Fruit fly (Drosophila melanogaster) whole organism, adult: ENCODE results near the gene CG17752.

Source experiments
- CG11617 ChIP-seq: fragments of 200-800 bp; sonication (Bioruptor generic); optimal IDR thresholded peaks from 2 replicates; lab custom pipeline; 2017; ENCODE audit warnings: mild to moderate bottlenecking, missing biosample characterization, missing genetic modification reagents, missing genetic modification characterization
- CG12768 ChIP-seq: fragments of 200-800 bp; sonication (Bioruptor generic); optimal IDR thresholded peaks from 2 replicates; lab custom pipeline; 2017; ENCODE audit warnings: missing biosample characterization, missing genetic modification characterization, mild to moderate bottlenecking, moderate library complexity, missing genetic modification reagents
- CG14711 ChIP-seq: fragments of 200-800 bp; sonication (Bioruptor generic); optimal IDR thresholded peaks from 2 replicates; lab custom pipeline; 2018; ENCODE audit warnings: missing biosample characterization, mild to moderate bottlenecking, missing genetic modification characterization, moderate library complexity
- CG1620 ChIP-seq: fragments of 200-800 bp; sonication (Bioruptor generic); optimal IDR thresholded peaks from 2 replicates; lab custom pipeline; 2016; ENCODE audit warnings: missing biosample characterization, missing genetic modification characterization
- CG33017 ChIP-seq: fragments of 200-800 bp; sonication (Bioruptor generic); optimal IDR thresholded peaks from 2 replicates; lab custom pipeline; 2018; ENCODE audit warnings: missing biosample characterization, mild to moderate bottlenecking, missing genetic modification characterization, moderate library complexity
- CG5204 ChIP-seq: fragments of 200-800 bp; sonication (Bioruptor generic); optimal IDR thresholded peaks from 2 replicates; lab custom pipeline; 2016; ENCODE audit warnings: missing biosample characterization, missing genetic modification characterization
- CG7045 ChIP-seq: fragments of 200-800 bp; sonication (Bioruptor generic); optimal IDR thresholded peaks from 2 replicates; lab custom pipeline; 2017; ENCODE audit warnings: missing biosample characterization, mild to moderate bottlenecking, missing genetic modification characterization
- CG7101 ChIP-seq: fragments of 200-800 bp; sonication (Bioruptor generic); optimal IDR thresholded peaks from 2 replicates; lab custom pipeline; 2018; ENCODE audit warnings: missing biosample characterization, mild to moderate bottlenecking, missing genetic modification characterization, moderate library complexity
- Clk ChIP-seq: fragments of 200-800 bp; sonication (Bioruptor generic); optimal IDR thresholded peaks from 2 replicates; lab custom pipeline; 2017; ENCODE audit warnings: missing biosample characterization, missing genetic modification characterization
- Crg-1 ChIP-seq: fragments of 200-800 bp; sonication (Bioruptor generic); optimal IDR thresholded peaks from 2 replicates; lab custom pipeline; 2016; ENCODE audit warnings: missing biosample characterization, missing genetic modification characterization
- Hr96 ChIP-seq: fragments of 200-800 bp; sonication (Bioruptor generic); optimal IDR thresholded peaks from 2 replicates; lab custom pipeline; 2016; ENCODE audit warnings: missing biosample characterization, missing genetic modification characterization
- Mnt ChIP-seq: fragments of 200-800 bp; sonication (Bioruptor generic); optimal IDR thresholded peaks from 2 replicates; lab custom pipeline; 2016; ENCODE audit warnings: missing biosample characterization, mild to moderate bottlenecking, missing genetic modification characterization
- bab1 ChIP-seq: fragments of 200-800 bp; sonication (Bioruptor generic); optimal IDR thresholded peaks from 3 replicates; lab custom pipeline; 2019; ENCODE audit warnings: missing biosample characterization, mild to moderate bottlenecking, missing genetic modification characterization, moderate library complexity
- cic ChIP-seq: fragments of 200-800 bp; sonication (Bioruptor generic); optimal IDR thresholded peaks from 2 replicates; lab custom pipeline; 2017; ENCODE audit warnings: missing biosample characterization, mild to moderate bottlenecking, missing genetic modification characterization, moderate library complexity
- cnc ChIP-seq, 2 experiments: fragments of >200 bp; optimal IDR thresholded peaks; 2 replicates each; lab custom pipeline; 2017
- kay ChIP-seq: fragments of 200-800 bp; sonication (Bioruptor generic); peaks from one replicate; lab custom pipeline; 2016; ENCODE audit warnings: missing biosample characterization, missing genetic modification characterization, borderline replicate concordance
- ovo ChIP-seq: fragments of 200-800 bp; sonication (Bioruptor generic); optimal IDR thresholded peaks from 2 replicates; lab custom pipeline; 2016; ENCODE audit warnings: missing biosample characterization, missing genetic modification characterization
- pad ChIP-seq: fragments of 200-800 bp; sonication (Bioruptor generic); optimal IDR thresholded peaks from 3 replicates; lab custom pipeline; 2017; ENCODE audit warnings: missing biosample characterization, missing genetic modification characterization, mild to moderate bottlenecking, moderate library complexity, missing genetic modification reagents
- tj ChIP-seq: fragments of 200-800 bp; sonication (Bioruptor generic); optimal IDR thresholded peaks from 3 replicates; lab custom pipeline; 2017; ENCODE audit warnings: missing biosample characterization, mild to moderate bottlenecking, missing genetic modification characterization, moderate library complexity
- toe ChIP-seq: fragments of 200-800 bp; sonication (Bioruptor generic); optimal IDR thresholded peaks from 2 replicates; lab custom pipeline; 2016; ENCODE audit warnings: missing biosample characterization, missing genetic modification characterization

The CG17752 gene

DNA sequence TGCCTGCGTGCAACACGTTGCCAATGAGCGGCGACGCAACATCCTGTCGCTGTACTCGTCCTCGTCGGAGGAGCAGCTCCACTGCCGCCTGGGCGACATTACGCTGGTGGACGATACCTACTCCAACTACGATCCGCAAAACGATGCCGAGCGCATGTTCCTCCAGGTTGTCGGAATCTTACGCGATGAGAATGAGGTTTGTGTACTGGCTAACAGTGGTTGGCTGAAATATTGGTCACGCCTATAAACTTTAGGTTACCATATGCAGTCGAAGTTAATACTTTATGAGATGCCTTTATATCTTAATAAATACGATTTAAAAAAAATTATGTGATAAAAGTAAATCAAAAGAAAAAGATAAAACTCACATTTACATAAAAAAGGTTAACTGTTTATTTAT is 23.7 kb upstream of the CG17752 start:
- TF ChIP-seq Crg-1 (GFP tag; lab: Kevin White, UChicago) (no peak), ovo (GFP tag; lab: Kevin White, UChicago) (no peak), CG7101 (no peak), cic (GFP tag; lab: Kevin White, UChicago) (no peak), Mnt (no peak), kay (no peak), CG11617 (GFP tag; lab: Kevin White, UChicago) (no peak), cnc (optimal IDR thresholded peaks at IDR 0.05; lab: Kevin White, UChicago) (no peak), CG12768 (GFP tag; lab: Kevin White, UChicago) (no peak), CG5204 (GFP tag; lab: Kevin White, UChicago) (no peak), Hr96 (GFP tag; lab: Kevin White, UChicago) (no peak), CG1620 (GFP tag; lab: Kevin White, UChicago) (no peak), bab1 (GFP tag; lab: Kevin White, UChicago) (no peak), CG33017 (tag; lab: Kevin White, UChicago) (no peak), Clk (GFP tag; lab: Kevin White, UChicago) (no peak), CG7045 (GFP tag; lab: Kevin White, UChicago) (no peak), toe (GFP tag; lab: Kevin White, UChicago) (no peak), tj (GFP tag; lab: Kevin White, UChicago) (no peak)

DNA sequence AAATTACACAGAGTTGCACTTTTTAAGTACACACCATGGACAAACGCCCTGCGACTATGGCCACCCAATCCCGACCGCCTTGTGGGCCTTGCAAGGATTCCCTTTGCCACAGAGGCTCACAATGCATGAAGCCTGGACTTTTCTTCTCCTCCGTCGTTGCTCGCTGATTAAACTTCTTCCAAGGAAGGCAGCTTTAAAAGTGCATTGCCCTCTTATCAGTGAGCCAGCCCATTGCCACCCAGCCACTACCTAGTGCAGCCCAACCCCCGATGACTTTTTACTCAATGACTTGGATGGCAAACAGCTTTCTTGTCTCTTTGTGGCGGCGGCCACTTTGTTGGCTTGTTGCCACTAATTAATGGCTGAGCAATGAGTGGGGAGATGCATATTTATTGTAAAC is 22.4 kb upstream of the CG17752 start:
- TF ChIP-seq CG1620 (GFP tag; lab: Kevin White, UChicago) (no peak), CG7045 (GFP tag; lab: Kevin White, UChicago) (no peak)

DNA sequence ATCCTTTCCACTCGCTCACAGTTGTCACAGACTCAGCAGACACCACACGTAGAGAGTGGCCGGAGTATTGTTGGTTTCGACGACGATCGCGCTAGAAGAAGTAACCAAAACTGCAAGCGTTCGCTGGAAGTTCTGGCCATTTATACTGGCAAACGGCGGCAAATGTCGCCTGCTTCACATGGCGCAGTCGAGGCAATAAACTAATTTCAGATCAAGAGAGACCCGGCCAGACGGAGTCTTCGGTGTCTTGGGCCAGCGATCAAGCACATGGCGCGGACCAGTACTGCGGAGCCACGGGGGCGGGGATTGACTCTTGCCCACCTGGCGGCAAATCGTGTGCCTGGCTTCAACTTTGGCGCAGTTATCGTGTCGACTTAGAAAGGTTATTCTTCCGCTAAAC is 11.2 kb upstream of the CG17752 start, which contains the start of gene Cpr92A:
Gene Cpr92A, minus strand, starts transcription at position 101 of the 400 bp plus-strand sequence.
- TF ChIP-seq ovo (GFP tag; lab: Kevin White, UChicago) (no peak), CG5204 (GFP tag; lab: Kevin White, UChicago) (no peak), CG7101 (no peak), cic (GFP tag; lab: Kevin White, UChicago) (no peak), CG7045 (GFP tag; lab: Kevin White, UChicago) (no peak), CG1620 (GFP tag; lab: Kevin White, UChicago) (no peak), CG33017 (tag; lab: Kevin White, UChicago) (no peak), CG12768 (GFP tag; lab: Kevin White, UChicago) (no peak), pad (GFP tag; lab: Kevin White, UChicago) (no peak), tj (GFP tag; lab: Kevin White, UChicago) (no peak), Hr96 (GFP tag; lab: Kevin White, UChicago) (no peak), Mnt (no peak), toe (GFP tag; lab: Kevin White, UChicago) (no peak), Clk (GFP tag; lab: Kevin White, UChicago) (no peak), CG11617 (GFP tag; lab: Kevin White, UChicago) (no peak)

DNA sequence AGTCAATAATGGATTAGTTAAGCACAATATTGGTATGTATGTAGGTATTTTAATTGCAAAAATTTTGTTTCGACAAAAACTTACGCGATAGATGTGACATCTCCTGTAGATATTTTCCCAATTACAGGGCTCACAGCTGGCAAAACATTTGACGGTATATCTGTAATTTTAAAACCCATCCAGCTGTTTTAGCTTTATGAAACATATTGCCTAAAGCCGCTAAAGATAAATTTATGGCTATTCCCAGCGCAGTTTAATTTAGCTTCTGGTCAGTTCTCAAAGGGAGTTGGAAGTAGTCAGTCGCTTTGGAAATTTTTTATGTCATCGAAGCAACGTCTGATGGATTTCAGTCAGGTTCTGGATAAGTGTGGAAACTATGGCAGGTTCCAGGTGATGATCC is 9.7 kb upstream of the CG17752 start, which contains the start of gene CG7333:
Gene CG7333, plus strand, starts transcription at position 301 of the 400 bp plus-strand sequence.
- TF ChIP-seq CG1620 (GFP tag; lab: Kevin White, UChicago) (no peak), Clk (GFP tag; lab: Kevin White, UChicago) (no peak), pad (GFP tag; lab: Kevin White, UChicago) (no peak), CG11617 (GFP tag; lab: Kevin White, UChicago) (no peak), cnc (optimal IDR thresholded peaks at IDR 0.05; lab: Kevin White, UChicago) (no peak), CG7045 (GFP tag; lab: Kevin White, UChicago) (no peak), CG5204 (GFP tag; lab: Kevin White, UChicago) (no peak), CG33017 (tag; lab: Kevin White, UChicago) (no peak), bab1 (GFP tag; lab: Kevin White, UChicago) (no peak), Hr96 (GFP tag; lab: Kevin White, UChicago) (no peak), Crg-1 (GFP tag; lab: Kevin White, UChicago) (no peak), kay (no peak), CG12768 (GFP tag; lab: Kevin White, UChicago) (no peak)

DNA sequence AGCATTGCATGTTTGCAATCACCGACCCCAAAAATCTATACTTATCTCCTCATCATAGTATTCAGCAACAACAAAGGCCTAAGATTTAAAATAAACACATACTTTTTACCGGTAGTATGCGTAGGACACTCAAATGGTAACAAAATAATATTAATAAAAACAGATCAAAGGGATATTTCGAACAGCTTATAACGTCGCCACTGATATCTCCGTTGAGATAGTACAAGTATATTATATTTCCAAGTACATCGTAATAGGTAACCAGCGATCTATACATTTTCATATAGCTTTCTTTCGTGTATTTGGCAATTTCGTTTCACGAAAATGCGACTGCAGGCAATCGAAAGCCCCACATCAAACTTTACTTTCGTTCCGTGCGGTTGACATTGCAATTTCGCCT is 7.0 kb upstream of the CG17752 start, which contains the start of gene CG7342:
Gene CG7342, plus strand, starts transcription at position 380 of the 400 bp plus-strand sequence.
- TF ChIP-seq CG14711 (no peak), pad (GFP tag; lab: Kevin White, UChicago) (no peak), CG33017 (tag; lab: Kevin White, UChicago) (no peak), Hr96 (GFP tag; lab: Kevin White, UChicago) (no peak), cnc (optimal IDR thresholded peaks at IDR 0.05; lab: Kevin White, UChicago) (no peak), CG11617 (GFP tag; lab: Kevin White, UChicago) (no peak), ovo (GFP tag; lab: Kevin White, UChicago) (no peak), cic (GFP tag; lab: Kevin White, UChicago) (no peak)

DNA sequence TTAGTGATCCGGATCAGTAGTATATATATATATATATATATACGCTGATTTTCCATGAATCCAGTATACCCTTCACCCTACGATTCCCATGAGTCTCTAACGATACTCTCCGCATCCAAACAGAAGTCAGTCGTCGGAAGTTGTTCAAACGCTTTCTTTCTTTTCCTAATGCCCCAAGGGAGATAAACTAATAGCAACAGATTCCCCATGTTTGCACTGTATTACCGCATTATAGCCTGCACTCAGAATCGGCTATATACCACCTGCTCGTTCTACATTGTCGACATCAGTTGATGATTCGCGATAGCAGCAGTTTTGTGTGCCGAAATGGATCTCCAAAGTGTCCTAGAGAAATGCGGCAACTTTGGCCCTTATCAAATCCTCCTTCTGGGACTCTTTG is 3.1 kb upstream of the CG17752 start, which contains the start of gene CG17751:
Gene CG17751, plus strand, starts transcription at position 301 of the 400 bp plus-strand sequence.
- no peak for TF ChIP-seq CG7045 (GFP tag; lab: Kevin White, UChicago)
- no peak for TF ChIP-seq tj (GFP tag; lab: Kevin White, UChicago)
- no peak for TF ChIP-seq kay
- no peak for TF ChIP-seq CG11617 (GFP tag; lab: Kevin White, UChicago)
- TF ChIP-seq CG7101, result no peak
- TF ChIP-seq ovo (GFP tag; lab: Kevin White, UChicago), result no peak
- TF ChIP-seq bab1 (GFP tag; lab: Kevin White, UChicago), result no peak
- no peak for TF ChIP-seq Mnt
- no peak for TF ChIP-seq CG5204 (GFP tag; lab: Kevin White, UChicago)
- no peak for TF ChIP-seq pad (GFP tag; lab: Kevin White, UChicago)
- TF ChIP-seq Crg-1 (GFP tag; lab: Kevin White, UChicago), result no peak
- no peak for TF ChIP-seq cnc (optimal IDR thresholded peaks at IDR 0.05; lab: Kevin White, UChicago)
- TF ChIP-seq CG12768 (GFP tag; lab: Kevin White, UChicago), result no peak
